Worm (Caenorhabditis elegans) whole organism, L3 larva: ENCODE data around the gene gly-6.

Source experiments
- R02D3.7 ChIP-seq: fragments of 150-350 bp; optimal IDR thresholded peaks from 2 replicates; lab custom pipeline; 2014; ENCODE audit warnings: missing biosample characterization, missing genetic modification characterization
- ama-1 ChIP-seq: fragments of 150-350 bp; optimal IDR thresholded peaks from 2 replicates; lab custom pipeline; 2018
- ceh-16 ChIP-seq: sonication (generic microtip); optimal IDR thresholded peaks from 2 replicates; lab custom pipeline; 2017; ENCODE audit warnings: missing biosample characterization, missing genetic modification characterization
- ceh-28 ChIP-seq: fragments of 150-350 bp; optimal IDR thresholded peaks from 2 replicates; lab custom pipeline; 2014; ENCODE audit warnings: missing biosample characterization, missing genetic modification reagents, missing genetic modification characterization
- ceh-82 ChIP-seq: fragments of 150-350 bp; optimal IDR thresholded peaks from 2 replicates; lab custom pipeline; 2014; ENCODE audit warnings: missing biosample characterization, missing genetic modification characterization
- ceh-9 ChIP-seq: sonication (generic microtip); optimal IDR thresholded peaks from 2 replicates; lab custom pipeline; 2018; ENCODE audit warnings: missing biosample characterization, missing genetic modification characterization
- daf-12 ChIP-seq: fragments of 150-350 bp; optimal IDR thresholded peaks from 2 replicates; lab custom pipeline; 2014; ENCODE audit warnings: missing biosample characterization, missing genetic modification reagents, missing genetic modification characterization
- egl-27 ChIP-seq: sonication (generic microtip); optimal IDR thresholded peaks from 4 replicates; lab custom pipeline; 2017; ENCODE audit warnings: missing biosample characterization, missing genetic modification reagents, missing genetic modification characterization
- elt-2 ChIP-seq: sonication (generic microtip); optimal IDR thresholded peaks from 2 replicates; lab custom pipeline; 2016; ENCODE audit warnings: missing genetic modification reagents, mild to moderate bottlenecking, missing genetic modification characterization, missing compliant biosample characterization
- fkh-10 ChIP-seq: sonication (generic microtip); optimal IDR thresholded peaks from 2 replicates; lab custom pipeline; 2017; ENCODE audit warnings: missing biosample characterization, missing genetic modification reagents, missing genetic modification characterization
- fkh-2 ChIP-seq: fragments of 150-350 bp; optimal IDR thresholded peaks from 2 replicates; lab custom pipeline; 2014; ENCODE audit warnings: missing biosample characterization, missing genetic modification reagents, missing genetic modification characterization
- hmg-11 ChIP-seq: sonication (generic microtip); optimal IDR thresholded peaks from 2 replicates; lab custom pipeline; 2016; ENCODE audit warnings: missing genetic modification characterization, missing compliant biosample characterization
- lin-15B ChIP-seq: fragments of 150-350 bp; optimal IDR thresholded peaks from 2 replicates; lab custom pipeline; 2014; ENCODE audit warnings: missing biosample characterization, missing genetic modification characterization
- lin-39 ChIP-seq: fragments of 150-350 bp; optimal IDR thresholded peaks from 2 replicates; lab custom pipeline; 2018; ENCODE audit warnings: missing biosample characterization, missing genetic modification reagents, missing genetic modification characterization
- lsy-12 ChIP-seq: sonication (generic microtip); optimal IDR thresholded peaks from 2 replicates; lab custom pipeline; 2016; ENCODE audit warnings: mild to moderate bottlenecking, missing genetic modification characterization, missing compliant biosample characterization
- nfya-1 ChIP-seq: sonication (generic microtip); optimal IDR thresholded peaks from 2 replicates; lab custom pipeline; 2017; ENCODE audit warnings: missing genetic modification characterization, mild to moderate bottlenecking, missing compliant biosample characterization, antibody characterized with exemption, moderate library complexity; ENCODE audit not compliant: insufficient read depth
- nhr-11 ChIP-seq: fragments of 150-350 bp; optimal IDR thresholded peaks from 2 replicates; lab custom pipeline; 2014; ENCODE audit warnings: missing biosample characterization, missing genetic modification characterization
- nhr-12 ChIP-seq: fragments of 150-350 bp; optimal IDR thresholded peaks from 2 replicates; lab custom pipeline; 2014; ENCODE audit warnings: missing biosample characterization, missing genetic modification characterization
- nhr-23 ChIP-seq: fragments of 150-350 bp; optimal IDR thresholded peaks from 2 replicates; lab custom pipeline; 2014; ENCODE audit warnings: missing biosample characterization, missing genetic modification reagents, missing genetic modification characterization
- nhr-237 ChIP-seq: fragments of 150-350 bp; optimal IDR thresholded peaks from 2 replicates; lab custom pipeline; 2014; ENCODE audit warnings: missing biosample characterization, missing genetic modification characterization
- nhr-25 ChIP-seq: sonication (generic microtip); optimal IDR thresholded peaks from 2 replicates; lab custom pipeline; 2017; ENCODE audit warnings: missing biosample characterization, missing genetic modification characterization
- nhr-28 ChIP-seq: fragments of 150-350 bp; optimal IDR thresholded peaks from 2 replicates; lab custom pipeline; 2014; ENCODE audit warnings: missing biosample characterization, missing genetic modification characterization
- nhr-43 ChIP-seq: sonication (generic microtip); optimal IDR thresholded peaks from 2 replicates; lab custom pipeline; 2016; ENCODE audit warnings: mild to moderate bottlenecking, missing genetic modification characterization, missing compliant biosample characterization; ENCODE audit not compliant: poor library complexity, severe bottlenecking
- nhr-67 ChIP-seq: fragments of 150-350 bp; optimal IDR thresholded peaks from 2 replicates; lab custom pipeline; 2014; ENCODE audit warnings: missing biosample characterization, missing genetic modification characterization
- nhr-76 ChIP-seq: fragments of 150-350 bp; sonication (generic microtip); optimal IDR thresholded peaks from 5 replicates; lab custom pipeline; 2014; ENCODE audit warnings: missing biosample characterization, missing genetic modification characterization
- nhr-77 ChIP-seq: fragments of 150-350 bp; optimal IDR thresholded peaks from 2 replicates; lab custom pipeline; 2014; ENCODE audit warnings: missing biosample characterization, missing genetic modification characterization
- sea-2 ChIP-seq: fragments of 150-350 bp; sonication (generic microtip); optimal IDR thresholded peaks from 4 replicates; lab custom pipeline; 2014; ENCODE audit warnings: missing biosample characterization, missing genetic modification reagents, missing genetic modification characterization
- snpc-4 ChIP-seq: fragments of 150-350 bp; optimal IDR thresholded peaks from 2 replicates; lab custom pipeline; 2014; ENCODE audit warnings: missing biosample characterization, missing genetic modification characterization
- tbx-2 ChIP-seq: sonication (generic microtip); optimal IDR thresholded peaks from 2 replicates; lab custom pipeline; 2016; ENCODE audit warnings: mild to moderate bottlenecking, missing genetic modification characterization, missing compliant biosample characterization
- unc-62 ChIP-seq: fragments of 150-350 bp; sonication (generic microtip); optimal IDR thresholded peaks from 4 replicates; lab custom pipeline; 2014; ENCODE audit warnings: missing biosample characterization, missing genetic modification reagents, missing genetic modification characterization

Gene gly-6

ce11 chrIII:4323120-4323519, 7.9 kb downstream of the gly-6 start (continued):
- TF ChIP-seq hmg-11 (peak; percentile 47), nhr-28 (tag; lab: Kevin White, UChicago) (no peak), nhr-12 (no peak), tbx-2 (tag; lab: Kevin White, UChicago) (no peak), fkh-2 (tag; lab: Kevin White, UChicago) (no peak), daf-12 (tag; lab: Kevin White, UChicago) (no peak), nhr-23 (tag; lab: Kevin White, UChicago) (no peak), nhr-76 (tag; lab: Kevin White, UChicago) (no peak), egl-27 (no peak), fkh-10 (GFP tag; lab: Kevin White, UChicago) (no peak), lin-15B (tag; lab: Kevin White, UChicago) (peak; percentile 39), nhr-25 (tag; lab: Kevin White, UChicago) (no peak), nhr-67 (tag; lab: Kevin White, UChicago) (no peak), ama-1 (lab: Kevin White, UChicago) (no peak), nhr-43 (tag; lab: Kevin White, UChicago) (peak; percentile 8), lin-39 (peak; percentile 78), nhr-77 (tag; lab: Kevin White, UChicago) (no peak), nhr-237 (tag; lab: Kevin White, UChicago) (no peak), snpc-4 (peak; percentile 16)

DNA sequence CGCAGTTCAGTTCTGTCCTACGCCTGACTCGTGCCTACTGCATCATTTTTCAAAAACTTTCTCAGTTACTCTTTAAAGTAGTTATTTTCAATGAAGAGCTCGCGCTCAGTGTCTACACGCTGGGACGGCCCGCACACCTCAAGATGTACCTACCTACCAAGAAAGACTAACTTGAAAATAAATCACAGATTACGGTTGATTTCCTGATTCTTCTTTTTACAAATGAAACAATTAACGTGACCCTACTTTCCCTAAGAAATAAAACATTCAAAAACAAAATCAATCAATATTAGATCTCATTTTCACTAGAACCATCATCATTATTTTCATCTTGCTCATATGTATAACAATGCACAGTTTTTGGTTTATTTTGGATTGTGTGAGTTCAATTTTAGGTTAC, 9.6 kb downstream of the gly-6 start, which contains the start of gene H38K22.7:
TSS of gene H38K22.7 (plus strand) at position 301 of the 400 bp plus-strand sequence.
- TF ChIP-seq fkh-10 (GFP tag; lab: Kevin White, UChicago) (no peak), lsy-12 (tag; lab: Kevin White, UChicago) (no peak), nhr-28 (tag; lab: Kevin White, UChicago) (no peak), nhr-76 (tag; lab: Kevin White, UChicago) (no peak), nhr-67 (tag; lab: Kevin White, UChicago) (no peak), R02D3.7 (tag; lab: Kevin White, UChicago) (no peak), ama-1 (lab: Kevin White, UChicago) (no peak), egl-27 (no peak), sea-2 (GFP tag; lab: Kevin White, UChicago) (no peak), unc-62 (no peak), elt-2 (tag; lab: Kevin White, UChicago) (no peak), nhr-25 (tag; lab: Kevin White, UChicago) (no peak), ceh-9 (no peak), ceh-16 (tag; lab: Kevin White, UChicago) (no peak)

DNA sequence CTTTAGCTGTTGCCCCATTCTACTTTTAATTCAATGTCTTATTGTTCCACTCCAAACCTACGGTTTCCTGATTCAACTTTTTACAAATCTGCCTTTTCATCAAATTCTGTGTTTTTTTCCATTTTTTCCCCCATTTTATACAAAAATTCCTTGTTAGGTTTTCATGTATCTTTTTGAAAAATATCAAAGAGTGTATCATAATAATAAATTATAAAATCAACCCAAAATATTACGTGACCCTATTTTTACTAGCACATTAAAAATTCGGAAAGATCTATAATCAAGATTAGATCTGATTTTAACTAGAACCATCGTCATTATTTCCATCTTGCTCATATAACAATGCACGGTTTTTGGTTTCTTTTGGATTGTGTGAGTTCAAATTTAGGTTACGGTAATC, 10.9 kb downstream of the gly-6 start, which contains the start of gene H38K22.6:
TSS of gene H38K22.6 (plus strand) at position 301 of the 400 bp plus-strand sequence.
- TF ChIP-seq ceh-82 (tag; lab: Kevin White, UChicago) (no peak), lin-15B (tag; lab: Kevin White, UChicago) (no peak), ceh-28 (no peak)

DNA sequence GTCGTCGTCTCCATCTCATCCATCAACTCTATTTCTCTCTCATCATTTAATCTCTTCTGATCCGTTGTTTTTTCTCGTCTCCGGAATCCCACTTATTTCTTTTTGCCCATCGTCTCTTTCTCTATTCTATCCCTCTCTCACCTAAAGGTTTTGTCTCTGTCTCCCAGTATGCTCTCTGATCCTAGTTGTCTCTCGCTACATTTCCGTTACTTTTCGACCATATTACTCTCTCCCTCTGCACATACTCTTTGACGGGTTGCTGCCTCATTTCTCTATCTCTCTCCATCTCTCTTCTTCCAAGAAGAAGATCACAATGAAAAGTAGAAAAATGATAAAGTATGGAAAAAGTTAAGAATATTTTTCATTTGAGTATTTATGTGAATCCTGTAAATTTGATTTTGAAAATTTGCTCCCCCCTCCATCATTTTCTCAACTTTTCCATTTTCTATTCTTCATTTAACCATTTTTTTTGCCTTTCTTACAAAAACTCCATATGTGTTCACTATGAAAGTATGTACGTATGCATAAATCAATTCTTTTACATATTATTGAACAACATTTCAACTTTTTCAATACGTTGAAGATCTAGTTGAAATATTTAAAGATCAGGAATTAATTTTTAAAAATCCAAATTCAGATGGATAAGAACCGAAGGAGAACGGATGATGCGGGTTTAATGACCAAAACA, 13.8 kb downstream of the gly-6 start, which contains the start of gene tag-131:
TSS of gene tag-131 (plus strand) at position 638 of the 688 bp plus-strand sequence.
- TF ChIP-seq nhr-23 (tag; lab: Kevin White, UChicago) (peak; percentile 68), ceh-28 (peak; percentile 39), nfya-1 (tag; lab: Kevin White, UChicago) (peak; percentile 20), nhr-11 (tag; lab: Kevin White, UChicago) (no peak)

DNA sequence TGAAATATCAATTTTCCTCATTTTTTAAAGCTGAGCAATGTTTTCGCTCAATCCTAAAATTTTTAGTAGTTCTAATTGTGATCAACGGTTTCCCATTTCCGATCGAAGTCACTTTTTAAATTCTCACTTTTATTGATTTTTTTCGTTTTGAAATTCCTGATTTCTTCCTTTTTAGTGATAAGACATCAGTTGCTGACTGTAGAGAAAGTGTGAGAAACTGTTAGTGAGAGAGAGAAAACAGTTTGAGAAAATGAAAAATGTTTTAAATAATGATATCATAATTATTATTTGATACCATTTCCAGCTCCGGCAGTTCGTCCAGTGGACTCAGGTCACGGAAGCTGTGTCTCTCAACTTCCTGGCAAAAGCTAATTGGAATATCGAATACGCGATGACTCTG, 16.5 kb downstream of the gly-6 start:
- no peak for TF ChIP-seq ama-1 (lab: Kevin White, UChicago)
- TF ChIP-seq ceh-28: peak; percentile 16
- peak; percentile 51 for TF ChIP-seq elt-2 (tag; lab: Kevin White, UChicago)
